Worm (Caenorhabditis elegans) whole organism, L1 larva: Measurements from ENCODE around the gene F58B4.6.

Source experiments
- ama-1 ChIP-seq: fragments of 150-350 bp; optimal IDR thresholded peaks from 2 replicates; lab custom pipeline; 2014
- ceh-82 ChIP-seq, 3 experiments: fragments of 150-350 bp in 1 of 3; sonication (generic microtip) in 2 of 3; optimal IDR thresholded peaks; 2 replicates each; lab custom pipeline; 2014 to 2017; ENCODE audit warnings: missing biosample characterization in 3 of 3, missing genetic modification characterization in 3 of 3
- elt-2 ChIP-seq: sonication (generic microtip); optimal IDR thresholded peaks from 2 replicates; lab custom pipeline; 2016; ENCODE audit warnings: missing genetic modification characterization, mild to moderate bottlenecking, inconsistent platforms, missing compliant biosample characterization, missing genetic modification reagents
- fkh-10 ChIP-seq: sonication (generic microtip); optimal IDR thresholded peaks from 2 replicates; lab custom pipeline; 2017; ENCODE audit warnings: missing biosample characterization, missing genetic modification reagents, missing genetic modification characterization
- mdl-1 ChIP-seq, 2 experiments: fragments of 150-350 bp; optimal IDR thresholded peaks; 2 replicates each; lab custom pipeline; 2014 to 2017; ENCODE audit warnings: missing biosample characterization in 2 of 2, missing genetic modification characterization in 2 of 2, inconsistent platforms in 1 of 2
- nhr-237 ChIP-seq: fragments of 150-350 bp; optimal IDR thresholded peaks from 2 replicates; lab custom pipeline; 2014; ENCODE audit warnings: missing biosample characterization, missing genetic modification characterization
- nhr-76 ChIP-seq: sonication (generic microtip); optimal IDR thresholded peaks from 2 replicates; lab custom pipeline; 2017; ENCODE audit warnings: missing biosample characterization, missing genetic modification characterization
- rnt-1 ChIP-seq: sonication (generic microtip); optimal IDR thresholded peaks from 2 replicates; lab custom pipeline; 2016; ENCODE audit warnings: mild to moderate bottlenecking, missing genetic modification characterization, moderate library complexity, missing compliant biosample characterization
- snpc-4 ChIP-seq: fragments of 150-350 bp; optimal IDR thresholded peaks from 2 replicates; lab custom pipeline; 2014; ENCODE audit warnings: missing biosample characterization, missing genetic modification characterization
- sox-4 ChIP-seq: sonication (generic microtip); optimal IDR thresholded peaks from 2 replicates; lab custom pipeline; 2016; ENCODE audit warnings: missing genetic modification characterization, missing compliant biosample characterization
- unc-86 ChIP-seq: sonication (generic microtip); optimal IDR thresholded peaks from 2 replicates; lab custom pipeline; 2016; ENCODE audit warnings: missing genetic modification characterization, missing compliant biosample characterization
- ztf-11 ChIP-seq, 2 experiments: sonication (generic microtip); optimal IDR thresholded peaks; 2 replicates each; lab custom pipeline; 2016 to 2017; ENCODE audit warnings: missing genetic modification characterization in 2 of 2, missing biosample characterization in 1 of 2, missing compliant biosample characterization in 1 of 2

- no peak for TF ChIP-seq fkh-10 (GFP tag; lab: Kevin White, UChicago)
- TF ChIP-seq elt-2 (tag; lab: Kevin White, UChicago) = no peak
- no peak for TF ChIP-seq nhr-76 (tag; lab: Kevin White, UChicago)
- TF ChIP-seq snpc-4 (tag; lab: Kevin White, UChicago) = no peak
- TF ChIP-seq unc-86 (tag; lab: Kevin White, UChicago) = no peak
- TF ChIP-seq ztf-11 (tag; optimal IDR thresholded peaks at IDR 0.05; lab: Kevin White, UChicago) = no peak
- no peak for TF ChIP-seq ceh-82 (tag; optimal IDR thresholded peaks at IDR 0.05; lab: Kevin White, UChicago)
- no peak for TF ChIP-seq ama-1
- no peak for TF ChIP-seq nhr-237
- no peak for TF ChIP-seq sox-4 (tag; lab: Kevin White, UChicago)
- no peak for TF ChIP-seq rnt-1 (tag; lab: Kevin White, UChicago)
- TF ChIP-seq mdl-1 (tag; optimal IDR thresholded peaks at IDR 0.05; lab: Kevin White, UChicago) = no peak
Observed at ce11 chrV:10954832-10955231, 30.0 kb downstream of the F58B4.6 start, which contains the start of gene F17C11.6.
